Fruit fly (Drosophila melanogaster) whole organism, embryonic: ENCODE results near the gene CG42571.

ENCODE experiments used
- Ada2b ChIP-seq: fragments of 200-800 bp; sonication (Bioruptor generic); IDR thresholded peaks from 2 replicates; pipeline ENCODE4 v1.3.6; 2022; ENCODE audit warnings: missing biosample characterization, missing genetic modification characterization
- Antp ChIP-seq: fragments of 200-800 bp; sonication (Bioruptor generic); optimal IDR thresholded peaks from 3 replicates; lab custom pipeline; 2016; ENCODE audit warnings: missing biosample characterization, missing genetic modification characterization
- Blimp-1 ChIP-seq: fragments of 200-800 bp; sonication (Bioruptor generic); optimal IDR thresholded peaks from 3 replicates; lab custom pipeline; 2018; ENCODE audit warnings: missing biosample characterization, missing genetic modification characterization, mild to moderate bottlenecking, moderate library complexity, missing genetic modification reagents
- CG11247 ChIP-seq: fragments of 200-800 bp; sonication (Bioruptor generic); IDR thresholded peaks from 2 replicates; pipeline ENCODE4 v1.3.6; 2022; ENCODE audit warnings: missing biosample characterization, missing genetic modification characterization
- CG12219 ChIP-seq: fragments of 200-800 bp; sonication (Bioruptor generic); optimal IDR thresholded peaks from 3 replicates; lab custom pipeline; 2018; ENCODE audit warnings: missing biosample characterization, mild to moderate bottlenecking, missing genetic modification characterization
- CG14860 ChIP-seq: fragments of 200-800 bp; sonication (Bioruptor generic); IDR thresholded peaks from 3 replicates; pipeline ENCODE4 v1.3.6; 2022; ENCODE audit warnings: missing biosample characterization, missing genetic modification characterization; ENCODE audit not compliant: partially characterized antibody
- CG14965 ChIP-seq: fragments of 200-800 bp; sonication (Bioruptor generic); optimal IDR thresholded peaks from 2 replicates; lab custom pipeline; 2016; ENCODE audit warnings: missing biosample characterization, missing genetic modification characterization, borderline replicate concordance
- CG1602 ChIP-seq: fragments of 200-800 bp; sonication (Bioruptor generic); optimal IDR thresholded peaks from 3 replicates; lab custom pipeline; 2016; ENCODE audit warnings: missing biosample characterization, missing genetic modification characterization
- CG1603 ChIP-seq: fragments of 200-800 bp; sonication (Bioruptor generic); optimal IDR thresholded peaks from 2 replicates; lab custom pipeline; 2019; ENCODE audit warnings: missing biosample characterization, mild to moderate bottlenecking, missing genetic modification characterization, moderate library complexity
- CG17829 ChIP-seq: fragments of 200-800 bp; optimal IDR thresholded peaks from 2 replicates; lab custom pipeline; 2019; ENCODE audit warnings: missing biosample characterization, mild to moderate bottlenecking, missing genetic modification characterization, moderate library complexity
- CG17912 ChIP-seq: fragments of 200-800 bp; sonication (Bioruptor generic); optimal IDR thresholded peaks from 2 replicates; lab custom pipeline; 2018; ENCODE audit warnings: missing biosample characterization, mild to moderate bottlenecking, missing genetic modification characterization
- CG18262 ChIP-seq: fragments of 200-800 bp; optimal IDR thresholded peaks from 3 replicates; lab custom pipeline; 2019; ENCODE audit warnings: missing biosample characterization, mild to moderate bottlenecking, missing genetic modification characterization, moderate library complexity
- CG30431 ChIP-seq: fragments of 200-800 bp; sonication (Bioruptor generic); optimal IDR thresholded peaks from 2 replicates; lab custom pipeline; 2017; ENCODE audit warnings: missing biosample characterization, missing genetic modification characterization
- CG3281 ChIP-seq: fragments of 200-800 bp; sonication (Bioruptor generic); optimal IDR thresholded peaks from 3 replicates; lab custom pipeline; 2017; ENCODE audit warnings: missing biosample characterization, mild to moderate bottlenecking, missing genetic modification characterization
- CG33213 ChIP-seq: fragments of 200-800 bp; sonication (Bioruptor generic); optimal IDR thresholded peaks from 3 replicates; lab custom pipeline; 2016; ENCODE audit warnings: missing biosample characterization, missing genetic modification characterization
- CG4328 ChIP-seq: fragments of 200-800 bp; sonication (Bioruptor generic); optimal IDR thresholded peaks from 3 replicates; lab custom pipeline; 2017; ENCODE audit warnings: missing biosample characterization, missing genetic modification reagents, missing genetic modification characterization
- CG4707 ChIP-seq: fragments of 200-800 bp; sonication (Bioruptor generic); optimal IDR thresholded peaks from 2 replicates; lab custom pipeline; 2018; ENCODE audit warnings: missing biosample characterization, mild to moderate bottlenecking, missing genetic modification characterization, moderate library complexity
- CG6654 ChIP-seq: fragments of 200-800 bp; sonication (Bioruptor generic); optimal IDR thresholded peaks from 2 replicates; lab custom pipeline; 2017; ENCODE audit warnings: missing biosample characterization, mild to moderate bottlenecking, missing genetic modification characterization
- CG8924 ChIP-seq: fragments of 200-800 bp; optimal IDR thresholded peaks from 3 replicates; lab custom pipeline; 2019; ENCODE audit warnings: missing biosample characterization, mild to moderate bottlenecking, missing genetic modification characterization, moderate library complexity
- Dek ChIP-seq: fragments of 200-800 bp; sonication (Bioruptor generic); optimal IDR thresholded peaks from 3 replicates; lab custom pipeline; 2019; ENCODE audit warnings: missing biosample characterization, mild to moderate bottlenecking, missing genetic modification characterization, moderate library complexity
- Drgx ChIP-seq: fragments of 200-800 bp; sonication (Bioruptor generic); IDR thresholded peaks from 2 replicates; pipeline ENCODE4 v1.3.6; 2022; ENCODE audit warnings: missing biosample characterization, missing genetic modification characterization
- GATAe ChIP-seq: fragments of 200-800 bp; sonication (Bioruptor generic); conservative IDR thresholded peaks from 2 replicates; pipeline ENCODE4 v1.3.6; 2022; ENCODE audit warnings: missing biosample characterization, missing genetic modification characterization
- HLH54F ChIP-seq: fragments of 200-800 bp; sonication (Bioruptor generic); optimal IDR thresholded peaks from 3 replicates; lab custom pipeline; 2016; ENCODE audit warnings: missing biosample characterization, missing genetic modification characterization
- Hey ChIP-seq: fragments of 200-800 bp; sonication (Bioruptor generic); optimal IDR thresholded peaks from 3 replicates; lab custom pipeline; 2018; ENCODE audit warnings: missing biosample characterization, mild to moderate bottlenecking, missing genetic modification characterization
- Hmr ChIP-seq: fragments of 200-800 bp; sonication (Bioruptor generic); optimal IDR thresholded peaks from 3 replicates; lab custom pipeline; 2017; ENCODE audit warnings: mild to moderate bottlenecking, missing biosample characterization, missing genetic modification reagents, missing genetic modification characterization
- Hr3 ChIP-seq: fragments of 200-800 bp; sonication (Bioruptor generic); optimal IDR thresholded peaks from 3 replicates; lab custom pipeline; 2016; ENCODE audit warnings: missing biosample characterization, missing genetic modification characterization
- Lim3 ChIP-seq: fragments of 200-800 bp; sonication (Bioruptor generic); IDR thresholded peaks from 2 replicates; pipeline ENCODE4 v1.3.6; 2022; ENCODE audit warnings: missing biosample characterization, missing genetic modification characterization
- MESR4 ChIP-seq: fragments of 200-800 bp; sonication (Bioruptor generic); optimal IDR thresholded peaks from 2 replicates; lab custom pipeline; 2018; ENCODE audit warnings: missing biosample characterization, mild to moderate bottlenecking, missing genetic modification characterization, moderate library complexity
- Nf-YA ChIP-seq: fragments of 200-800 bp; sonication (Bioruptor generic); IDR thresholded peaks from 2 replicates; pipeline ENCODE4 v1.3.6; 2022; ENCODE audit warnings: missing biosample characterization, missing genetic modification characterization
- Rfx ChIP-seq: fragments of 200-800 bp; sonication (Bioruptor generic); IDR thresholded peaks from 2 replicates; pipeline ENCODE4 v1.3.6; 2022; ENCODE audit warnings: missing biosample characterization, missing genetic modification characterization
- Rx ChIP-seq: fragments of 200-800 bp; sonication (Bioruptor generic); IDR thresholded peaks from 2 replicates; pipeline ENCODE4 v1.3.6; 2022; ENCODE audit warnings: missing biosample characterization, missing genetic modification characterization
- chif ChIP-seq, 2 experiments: fragments of 200-800 bp; sonication (Bioruptor generic); optimal IDR thresholded peaks; 3 replicates each; lab custom pipeline; 2016; ENCODE audit warnings: missing biosample characterization in 2 of 2, missing genetic modification characterization in 2 of 2
- fd3F ChIP-seq: fragments of 200-800 bp; sonication (Bioruptor generic); optimal IDR thresholded peaks from 2 replicates; lab custom pipeline; 2018; ENCODE audit warnings: missing biosample characterization, mild to moderate bottlenecking, missing genetic modification characterization, moderate library complexity
- gsb ChIP-seq: fragments of 200-800 bp; sonication (Bioruptor generic); IDR thresholded peaks from 2 replicates; pipeline ENCODE4 v1.3.6; 2022; ENCODE audit warnings: missing biosample characterization, missing genetic modification characterization
- hth ChIP-seq: fragments of >200 bp; optimal IDR thresholded peaks from 2 replicates; lab custom pipeline; 2017; ENCODE audit warnings: inconsistent platforms
- ind ChIP-seq: fragments of 200-800 bp; sonication (Bioruptor generic); optimal IDR thresholded peaks from 3 replicates; lab custom pipeline; 2016; ENCODE audit warnings: missing biosample characterization, missing genetic modification characterization
- jing ChIP-seq: fragments of 200-800 bp; sonication (Bioruptor generic); optimal IDR thresholded peaks from 2 replicates; lab custom pipeline; 2018; ENCODE audit warnings: missing biosample characterization, mild to moderate bottlenecking, missing genetic modification characterization
- knrl ChIP-seq: fragments of 200-800 bp; sonication (Bioruptor generic); IDR thresholded peaks from 3 replicates; pipeline ENCODE4 v1.3.6; 2022; ENCODE audit warnings: missing biosample characterization, missing genetic modification characterization; ENCODE audit not compliant: partially characterized antibody
- lbe ChIP-seq: fragments of 200-800 bp; sonication (Bioruptor generic); optimal IDR thresholded peaks from 2 replicates; lab custom pipeline; 2016; ENCODE audit warnings: missing biosample characterization, mild to moderate bottlenecking, missing genetic modification characterization
- lov ChIP-seq, 2 experiments: fragments of 200-800 bp in 1 of 2; fragments of >200 bp in 1 of 2; sonication (Bioruptor generic) in 1 of 2; IDR thresholded peaks in 1 of 2; optimal IDR thresholded peaks in 1 of 2; 2 replicates in 1 of 2; 3 replicates in 1 of 2; pipeline versions ENCODE4 v1.3.6 to Lab custom; 2017 to 2022; ENCODE audit warnings: missing biosample characterization in 1 of 2, missing genetic modification characterization in 1 of 2
- mam ChIP-seq: fragments of 200-800 bp; sonication (Bioruptor generic); optimal IDR thresholded peaks from 3 replicates; lab custom pipeline; 2016; ENCODE audit warnings: missing biosample characterization, missing genetic modification characterization
- otp ChIP-seq: fragments of 200-800 bp; sonication (Bioruptor generic); IDR thresholded peaks from 3 replicates; pipeline ENCODE4, ENCODE4 v1.3.6; 2022; ENCODE audit warnings: missing biosample characterization, missing genetic modification characterization
- pum ChIP-seq: fragments of 200-800 bp; sonication (Bioruptor generic); optimal IDR thresholded peaks from 2 replicates; lab custom pipeline; 2016; ENCODE audit warnings: missing biosample characterization, missing genetic modification characterization
- ro ChIP-seq: fragments of 200-800 bp; sonication (Bioruptor generic); IDR thresholded peaks from 2 replicates; pipeline ENCODE4 v1.3.6; 2022; ENCODE audit warnings: missing biosample characterization, missing genetic modification characterization
- sc ChIP-seq, 3 experiments: fragments of >200 bp in 2 of 3; fragments of 200-800 bp in 1 of 3; sonication (Bioruptor generic) in 1 of 3; optimal IDR thresholded peaks; 2 replicates in 2 of 3; 3 replicates in 1 of 3; lab custom pipeline; 2017; ENCODE audit warnings: mild to moderate bottlenecking in 1 of 3, missing biosample characterization in 1 of 3, missing genetic modification characterization in 1 of 3, missing genetic modification reagents in 1 of 3
- stc ChIP-seq: fragments of 200-800 bp; sonication (Bioruptor generic); IDR thresholded peaks from 2 replicates; pipeline ENCODE4 v1.3.6; 2022; ENCODE audit warnings: missing biosample characterization, missing genetic modification characterization
- unc-4 ChIP-seq: fragments of 200-800 bp; sonication (Bioruptor generic); IDR thresholded peaks from 2 replicates; pipeline ENCODE4 v1.3.6; 2022; ENCODE audit warnings: missing biosample characterization, missing genetic modification characterization; ENCODE audit not compliant: partially characterized antibody
- vvl ChIP-seq: fragments of 200-800 bp; sonication (Bioruptor generic); IDR thresholded peaks from 2 replicates; pipeline ENCODE4 v1.3.6; 2022; ENCODE audit warnings: missing biosample characterization, missing genetic modification characterization
- wor ChIP-seq: fragments of 200-800 bp; sonication (Bioruptor generic); IDR thresholded peaks from 2 replicates; pipeline ENCODE4 v1.3.6; 2022; ENCODE audit warnings: missing biosample characterization, missing genetic modification characterization
- yki ChIP-seq: fragments of >200 bp; optimal IDR thresholded peaks from 3 replicates; lab custom pipeline; 2018

Gene CG42571

dm6 chr3L:15715788-15716503, at the start of gene CG42571 (continued):
- TF ChIP-seq wor (GFP tag; lab: Robert Waterston, UW) (no peak), Hr3 (GFP tag; lab: Kevin White, UChicago) (no peak), CG14860 (no peak), chif (GFP tag; optimal IDR thresholded peaks at IDR 0.05; lab: Kevin White, UChicago) (peak; percentile 22 to 36), CG30431 (GFP tag; lab: Kevin White, UChicago) (no peak), Hmr (GFP tag; lab: Kevin White, UChicago) (no peak), CG17912 (GFP tag; lab: Kevin White, UChicago) (peak; percentile 39), CG14965 (GFP tag; lab: Kevin White, UChicago) (no peak), CG4328 (GFP tag; lab: Kevin White, UChicago) (no peak), fd3F (GFP tag; lab: Kevin White, UChicago) (no peak), CG11247 (GFP tag; lab: Robert Waterston, UW) (no peak), Lim3 (GFP tag; lab: Robert Waterston, UW) (no peak), mam (no peak), Rx (GFP tag; lab: Robert Waterston, UW) (no peak), lbe (GFP tag; lab: Kevin White, UChicago) (no peak), CG17829 (tag; lab: Kevin White, UChicago) (no peak), lov (optimal IDR thresholded peaks at IDR 0.05; lab: Kevin White, UChicago) (no peak), lov (GFP tag; IDR thresholded peaks at IDR 0.05; lab: Robert Waterston, UW) (peak; percentile 52; the same call in 1 of the 3 replicates), jing (GFP tag; lab: Kevin White, UChicago) (no peak), Ada2b (0 out of 2 replicates have a peak, but pooled peaks have one; percentile 5), knrl (GFP tag; lab: Robert Waterston, UW) (no peak), CG8924 (tag; lab: Kevin White, UChicago) (peak; percentile 40), CG3281 (GFP tag; lab: Kevin White, UChicago) (no peak), otp (GFP tag; lab: Robert Waterston, UW) (peak; percentile 79), HLH54F (GFP tag; lab: Kevin White, UChicago) (no peak), CG1602 (GFP tag; lab: Kevin White, UChicago) (no peak), CG6654 (GFP tag; lab: Kevin White, UChicago) (no peak), Nf-YA (GFP tag; lab: Robert Waterston, UW) (no peak), CG1603 (tag; lab: Kevin White, UChicago) (peak; percentile 68), Blimp-1 (GFP tag; lab: Kevin White, UChicago) (peak; percentile 50), ind (GFP tag; lab: Kevin White, UChicago) (no peak), CG33213 (GFP tag; lab: Kevin White, UChicago) (peak; percentile 46), CG4707 (GFP tag; lab: Kevin White, UChicago) (peak; percentile 71), gsb (no peak), Dek (tag; lab: Kevin White, UChicago) (no peak), yki (lab: Kevin White, UChicago) (no peak), Antp (GFP tag; lab: Kevin White, UChicago) (peak; percentile 8), ro (no peak), vvl (GFP tag; lab: Robert Waterston, UW) (no peak), Rfx (GFP tag; lab: Robert Waterston, UW) (no peak), MESR4 (GFP tag; lab: Kevin White, UChicago) (no peak), hth (lab: Kevin White, UChicago) (no peak), stc (GFP tag; lab: Robert Waterston, UW) (peak; percentile 60; the same call in 1 of the 2 replicates), Hey (tag; lab: Kevin White, UChicago) (no peak), Drgx (GFP tag; lab: Robert Waterston, UW) (no peak), CG18262 (tag; lab: Kevin White, UChicago) (peak; percentile 17), GATAe (GFP tag; lab: Robert Waterston, UW) (no peak), pum (no peak), CG12219 (GFP tag; lab: Kevin White, UChicago) (peak; percentile 63), sc (optimal IDR thresholded peaks at IDR 0.05; lab: Kevin White, UChicago) (no peak), sc (GFP tag; optimal IDR thresholded peaks at IDR 0.05; lab: Kevin White, UChicago) (peak; percentile 64), unc-4 (GFP tag; lab: Robert Waterston, UW) (no peak)
